Worm (Caenorhabditis elegans) whole organism, young adult: ENCODE results near the gene sre-7.

ENCODE experiments used
- die-1 ChIP-seq: sonication (generic microtip); optimal IDR thresholded peaks from 2 replicates; lab custom pipeline; 2016; ENCODE audit warnings: missing genotype, mild to moderate bottlenecking, missing genetic modification characterization, missing compliant biosample characterization
- hlh-12 ChIP-seq: sonication (generic microtip); optimal IDR thresholded peaks from 2 replicates; lab custom pipeline; 2016; ENCODE audit warnings: missing genetic modification characterization, missing compliant biosample characterization
- hmg-1.2 ChIP-seq: fragments of 200-800 bp; sonication (Bioruptor generic); IDR thresholded peaks from 2 replicates; pipeline ENCODE4 v1.3.6; 2022; ENCODE audit warnings: missing genetic modification reagents, missing genetic modification characterization, missing compliant biosample characterization
- lin-40 ChIP-seq: sonication (generic microtip); optimal IDR thresholded peaks from 2 replicates; lab custom pipeline; 2016; ENCODE audit warnings: missing genetic modification characterization, mild to moderate bottlenecking, missing compliant biosample characterization, missing genotype, missing genetic modification reagents
- xnd-1 ChIP-seq: sonication (generic microtip); optimal IDR thresholded peaks from 2 replicates; lab custom pipeline; 2016; ENCODE audit warnings: missing genotype, missing genetic modification reagents, missing genetic modification characterization, missing compliant biosample characterization

ce11 chrV:14223141-14223540 is 20.9 kb upstream of the sre-7 start:
- TF ChIP-seq lin-40 (tag; lab: Kevin White, UChicago) = no peak
- no peak for TF ChIP-seq xnd-1
- TF ChIP-seq hmg-1.2 (GFP tag; lab: Robert Waterston, UW) = no peak
- no peak for TF ChIP-seq hlh-12
- no peak for TF ChIP-seq die-1 (tag; lab: Kevin White, UChicago)
